Fruit fly (Drosophila melanogaster): ENCODE measurements around the gene CG6650.

Gene CG6650

DNA sequence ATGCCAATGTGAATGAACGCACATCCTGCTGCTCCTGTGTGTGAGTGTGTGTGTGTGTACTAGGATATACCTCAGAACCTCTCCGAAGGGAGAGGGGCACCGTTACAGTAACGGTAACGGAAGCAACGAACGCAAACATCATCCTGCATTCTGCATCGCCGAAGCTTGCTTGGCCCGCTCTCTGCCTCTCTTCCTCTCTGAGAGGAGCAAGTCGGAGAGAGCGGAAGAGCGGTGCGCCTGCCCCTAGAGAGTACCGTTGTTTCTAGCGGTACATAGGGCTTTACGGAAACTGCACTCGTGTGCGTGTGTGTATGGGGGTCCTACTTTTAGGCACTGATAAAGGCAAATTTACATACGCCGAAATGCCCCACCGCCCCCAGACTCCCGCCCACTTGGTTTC lies 39.9 kb upstream of the CG6650 start (continued):
- TF ChIP-seq mam (GFP tag; optimal IDR thresholded peaks at IDR 0.05): no peak
- peak; percentile 64 for TF ChIP-seq Ets65A (GFP tag)
- TF ChIP-seq Pdp1 (GFP tag; optimal IDR thresholded peaks at IDR 0.05): no peak
- no peak for TF ChIP-seq Nf-YA (GFP tag; IDR thresholded peaks at IDR 0.05)
- no peak for TF ChIP-seq NfI (GFP tag; optimal IDR thresholded peaks at IDR 0.05)
- no peak for TF ChIP-seq MTF-1 (GFP tag; optimal IDR thresholded peaks at IDR 0.05; ENCODE audit: borderline replicate concordance)
- no peak for TF ChIP-seq yki (optimal IDR thresholded peaks at IDR 0.05)
- 0 out of 2 replicates have a peak, but pooled peaks have one; percentile 4 for TF ChIP-seq Oaz (GFP tag; IDR thresholded peaks at IDR 0.05)
- no peak for TF ChIP-seq gce (GFP tag; IDR thresholded peaks at IDR 0.05)

DNA sequence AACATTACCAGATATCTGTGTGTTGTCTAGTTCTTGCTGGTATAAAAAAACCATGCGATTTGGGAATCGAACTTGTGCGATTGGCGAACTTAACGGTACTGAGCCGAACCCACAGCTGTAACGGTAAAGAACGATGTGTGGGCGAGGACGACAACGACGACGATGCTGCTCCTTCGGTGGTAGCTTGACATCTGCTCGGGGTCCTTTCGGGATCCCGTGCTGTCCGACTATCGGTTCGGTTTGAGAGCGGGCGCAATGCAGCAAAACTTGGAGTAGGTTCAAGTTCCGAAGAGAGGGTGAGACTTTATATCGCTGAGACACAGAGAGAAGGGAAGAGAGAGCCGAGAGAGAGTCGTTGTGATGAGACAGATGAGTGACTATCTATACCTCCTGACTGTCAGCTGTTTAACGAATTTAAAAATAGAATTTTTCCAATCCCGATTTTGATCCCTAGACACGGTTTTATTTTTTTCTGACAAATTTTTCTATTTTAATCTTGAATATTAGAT lies 38.0 kb upstream of the CG6650 start, which contains the start of gene CG17364:
CG17364 (minus strand) TSS at position 168 of the 509 bp plus-strand sequence.
- TF ChIP-seq onecut (GFP tag; IDR thresholded peaks at IDR 0.05): no peak
- TF ChIP-seq chm (GFP tag; IDR thresholded peaks at IDR 0.05): no peak
- TF ChIP-seq Doc2 (GFP tag; IDR thresholded peaks at IDR 0.05): no peak
- TF ChIP-seq CG1832 (GFP tag; optimal IDR thresholded peaks at IDR 0.05): no peak
- TF ChIP-seq CG7786 (GFP tag; optimal IDR thresholded peaks at IDR 0.05): no peak
- no peak for TF ChIP-seq CG3163 (GFP tag; optimal IDR thresholded peaks at IDR 0.05)
- peak; percentile 8 for TF ChIP-seq CG13894 (tag; optimal IDR thresholded peaks at IDR 0.05)
- no peak for TF ChIP-seq CG6689 (GFP tag; IDR thresholded peaks at IDR 0.05)
- 0 out of 3 replicates have a peak, but pooled peaks have one; percentile 26 for TF ChIP-seq ci (GFP tag; IDR thresholded peaks at IDR 0.05)
- no peak for TF ChIP-seq ftz-f1 (GFP tag; optimal IDR thresholded peaks at IDR 0.05)
- TF ChIP-seq tgo (GFP tag; IDR thresholded peaks at IDR 0.05): no peak
- no peak for TF ChIP-seq wdn (GFP tag; IDR thresholded peaks at IDR 0.05)
- TF ChIP-seq sim (GFP tag; IDR thresholded peaks at IDR 0.05): no peak
- TF ChIP-seq jumu (GFP tag; optimal IDR thresholded peaks at IDR 0.05): no peak
- no peak for TF ChIP-seq CG13775 (GFP tag; optimal IDR thresholded peaks at IDR 0.05)
- no peak for TF ChIP-seq exex (tag; optimal IDR thresholded peaks at IDR 0.05)
- TF ChIP-seq CG15269 (tag; optimal IDR thresholded peaks at IDR 0.05): no peak
- TF ChIP-seq Mad (GFP tag; optimal IDR thresholded peaks at IDR 0.05): no peak
- no peak for TF ChIP-seq HmgZ (tag; optimal IDR thresholded peaks at IDR 0.05)
- TF ChIP-seq CG6175 (GFP tag; IDR thresholded peaks at IDR 0.05): no peak
- 0 out of 3 replicates have a peak, but pooled peaks have one; percentile 22 for TF ChIP-seq so (GFP tag; IDR thresholded peaks at IDR 0.05)
- no peak for TF ChIP-seq Sin3A (optimal IDR thresholded peaks at IDR 0.05)
- no peak for TF ChIP-seq GATAe (GFP tag; conservative IDR thresholded peaks at IDR 0.05)
- TF ChIP-seq HLHmδ (GFP tag; optimal IDR thresholded peaks at IDR 0.05): no peak
- no peak for TF ChIP-seq crc (GFP tag; optimal IDR thresholded peaks at IDR 0.05)
- no peak for TF ChIP-seq Neu2 (GFP tag; optimal IDR thresholded peaks at IDR 0.05; ENCODE audit: borderline replicate concordance)
- no peak for TF ChIP-seq C15 (GFP tag; IDR thresholded peaks at IDR 0.05)
- no peak for TF ChIP-seq CG12071 (GFP tag; optimal IDR thresholded peaks at IDR 0.05)
- TF ChIP-seq Trl (optimal IDR thresholded peaks at IDR 0.05): peak; percentile 69 to 72
- TF ChIP-seq Trl (GFP tag; optimal IDR thresholded peaks at IDR 0.05): no peak
- TF ChIP-seq CG31441 (GFP tag; IDR thresholded peaks at IDR 0.05): no peak
- peak; percentile 5 for TF ChIP-seq CG5180 (GFP tag; optimal IDR thresholded peaks at IDR 0.05)
- no peak for TF ChIP-seq seq (GFP tag; IDR thresholded peaks at IDR 0.05)
- TF ChIP-seq ash1 (GFP tag; optimal IDR thresholded peaks at IDR 0.05): no peak
- TF ChIP-seq CG18262 (tag; optimal IDR thresholded peaks at IDR 0.05): no peak
- TF ChIP-seq CG12299 (tag; optimal IDR thresholded peaks at IDR 0.05): no peak
- TF ChIP-seq jigr1 (GFP tag; IDR thresholded peaks at IDR 0.05): no peak
- no peak for TF ChIP-seq CG8765 (GFP tag; IDR thresholded peaks at IDR 0.05)
- TF ChIP-seq Elba2 (GFP tag; optimal IDR thresholded peaks at IDR 0.05): no peak
- no peak for TF ChIP-seq CG13123 (GFP tag; optimal IDR thresholded peaks at IDR 0.05)
- no peak for TF ChIP-seq CG6791 (GFP tag; IDR thresholded peaks at IDR 0.05; ENCODE audit: partially characterized antibody)
- no peak for TF ChIP-seq CG10543 (GFP tag; optimal IDR thresholded peaks at IDR 0.05)
- TF ChIP-seq NC2β (GFP tag; optimal IDR thresholded peaks at IDR 0.05): no peak
- TF ChIP-seq CG11695 (GFP tag; IDR thresholded peaks at IDR 0.05): no peak

Data from whole organism, embryonic.